Fruit fly (Drosophila melanogaster) ovary, adult (tissue): Measurements from ENCODE around the gene stck.
A peak's percentile ranks its signal among the peaks of the same experiment; 100 is the strongest.

Source experiments
- CG17801 ChIP-seq: fragments of 200-800 bp; optimal IDR thresholded peaks from 2 replicates; lab custom pipeline; 2019; ENCODE audit warnings: missing biosample characterization, mild to moderate bottlenecking, missing genetic modification characterization, moderate library complexity; ENCODE audit not compliant: partially characterized antibody

The stck gene

DNA sequence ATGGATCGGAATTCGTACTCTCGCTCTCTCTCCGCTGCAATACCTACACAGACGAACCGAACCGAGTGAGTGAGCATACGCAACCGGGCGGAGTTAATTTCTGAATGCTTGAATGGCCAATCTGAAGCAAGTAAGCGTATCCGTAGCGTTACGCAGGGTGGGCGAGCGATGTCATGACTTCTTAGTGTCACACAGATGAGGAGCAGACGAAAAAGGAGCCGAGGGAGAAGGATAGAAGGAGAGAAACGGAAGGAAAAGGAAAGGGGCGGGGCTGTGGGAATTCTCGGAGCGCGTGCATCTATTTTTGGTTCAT is 22.4 kb upstream of the stck start:
- TF ChIP-seq CG17801 (GFP tag; lab: Kevin White, UChicago), result no peak

DNA sequence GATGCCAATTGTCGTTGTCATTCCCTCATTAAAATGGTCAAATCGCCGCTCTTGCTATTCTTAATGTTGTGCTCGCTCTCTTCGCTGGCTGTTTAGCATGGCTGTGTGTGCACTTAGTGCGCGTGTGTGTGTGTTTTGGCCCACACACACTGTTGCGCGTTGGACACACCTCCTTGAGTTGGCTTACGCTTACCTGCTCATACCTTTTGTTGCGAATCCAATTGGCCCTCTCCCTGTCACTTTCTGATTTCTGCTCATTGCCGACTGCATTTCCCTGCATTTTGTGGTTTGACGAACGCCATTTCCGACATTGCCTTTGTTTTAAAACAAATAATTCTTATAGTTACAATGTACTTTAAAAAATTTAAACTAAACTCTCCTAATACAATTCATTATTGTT is 21.8 kb upstream of the stck start:
- no peak for TF ChIP-seq CG17801 (GFP tag; lab: Kevin White, UChicago)

DNA sequence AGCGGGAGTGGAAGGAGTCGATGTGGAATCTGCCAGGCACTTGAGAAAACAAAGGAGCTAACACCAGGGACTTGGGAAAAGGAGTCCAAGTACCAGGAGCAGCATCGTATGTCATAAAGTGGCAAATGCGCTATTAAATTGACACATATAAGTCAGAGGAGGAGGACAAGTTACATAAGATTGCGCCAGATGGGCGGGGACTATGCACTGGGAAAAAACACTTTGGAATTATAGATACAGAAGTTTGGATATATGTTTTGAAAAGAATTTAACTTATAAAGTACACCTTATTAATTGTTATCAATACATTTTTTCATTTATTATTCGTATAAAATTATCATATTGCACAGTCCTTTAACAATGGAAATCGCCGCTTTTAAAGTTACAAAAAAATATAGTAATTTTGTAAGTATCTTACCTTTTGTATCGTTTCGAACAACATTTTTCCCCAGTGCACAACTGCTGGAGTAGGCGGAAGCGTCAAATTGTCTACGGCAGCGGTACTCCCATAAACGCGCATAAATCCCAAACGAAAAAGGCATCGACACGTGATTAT is 20.7 kb upstream of the stck start:
- no peak for TF ChIP-seq CG17801 (GFP tag; lab: Kevin White, UChicago)

DNA sequence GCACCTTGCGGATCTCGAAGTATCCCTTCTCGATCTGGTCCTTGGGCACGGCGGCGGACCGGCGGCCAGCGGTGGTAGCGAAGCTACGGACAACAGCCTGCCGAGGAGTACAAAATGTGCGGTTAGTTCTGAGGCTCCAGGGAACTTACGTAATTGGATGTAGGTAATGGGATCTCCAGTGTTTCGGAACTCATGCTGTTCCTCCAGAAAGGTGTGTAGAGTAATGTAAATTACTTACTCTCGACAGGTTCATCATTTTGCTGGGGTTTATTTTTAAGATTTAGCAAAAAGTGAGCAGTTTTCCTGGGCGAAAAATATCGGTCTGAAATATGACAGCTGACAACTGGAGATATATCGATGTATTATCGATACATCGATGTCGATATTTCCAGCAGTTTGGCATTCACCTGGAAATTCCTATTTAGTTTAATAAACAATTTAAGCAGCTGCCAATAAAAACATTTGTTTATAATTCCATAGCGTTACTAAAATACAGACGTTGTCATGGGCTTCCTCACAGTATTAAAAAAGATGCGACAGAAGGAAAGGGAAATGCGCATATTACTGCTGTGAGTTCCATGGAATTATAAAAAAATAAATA is 16.0 kb upstream of the stck start, which contains the start of the genes COX7A and Arl2:
COX7A (minus strand) TSS at position 369 of the 601 bp plus-strand sequence.
Arl2 (plus strand) TSS at position 426 of the 601 bp plus-strand sequence.
- peak; percentile 35 for TF ChIP-seq CG17801 (GFP tag; lab: Kevin White, UChicago)

DNA sequence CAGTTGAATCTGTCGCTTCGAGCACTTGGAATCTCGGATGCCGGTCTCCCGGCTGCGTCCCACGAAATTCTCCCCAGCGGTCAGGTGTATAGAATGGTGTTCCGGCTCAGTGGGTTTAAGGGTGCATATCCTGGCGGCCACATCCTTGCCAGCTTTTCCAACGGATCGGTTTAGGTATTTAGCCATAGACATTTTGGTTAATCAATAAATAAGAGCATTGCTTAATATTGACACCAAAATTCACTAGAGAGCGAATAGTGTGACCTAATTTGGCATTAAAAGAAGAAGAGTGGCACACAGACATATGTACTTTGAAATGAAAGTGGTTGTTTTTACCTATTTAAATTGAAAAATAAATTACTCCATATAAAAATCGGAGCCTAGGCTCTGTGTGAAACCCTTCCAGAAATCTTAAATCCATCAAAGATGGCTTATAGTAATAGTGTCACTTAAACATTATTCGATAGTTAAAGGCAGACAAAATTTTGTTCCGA is 13.5 kb upstream of the stck start, which contains the start of the genes PNKP and COX7AL:
PNKP (minus strand) TSS at position 266 of the 494 bp plus-strand sequence.
COX7AL (plus strand) TSS at position 419 of the 494 bp plus-strand sequence.
- TF ChIP-seq CG17801 (GFP tag; lab: Kevin White, UChicago), result no peak

DNA sequence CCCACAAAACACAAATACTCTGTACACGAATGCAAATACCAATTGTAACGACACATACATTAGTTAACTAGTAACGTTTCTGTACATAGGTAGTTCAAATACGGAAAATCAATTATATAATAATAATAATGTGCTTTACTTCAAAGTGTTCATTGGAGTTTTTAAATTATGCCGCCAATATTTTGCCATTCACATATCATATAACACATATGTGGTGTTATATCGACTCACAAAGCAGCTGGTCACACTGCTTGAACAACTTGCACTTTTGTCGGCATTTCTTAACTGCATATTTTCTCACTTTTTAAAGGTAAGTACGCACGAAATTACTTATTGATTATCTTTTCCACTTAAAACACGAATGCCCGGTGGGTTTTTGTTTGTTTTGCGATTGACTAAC is 12.6 kb upstream of the stck start, which contains the start of gene DppIII:
DppIII (plus strand) TSS at position 227 of the 400 bp plus-strand sequence.
- TF ChIP-seq CG17801 (GFP tag; lab: Kevin White, UChicago), result no peak

DNA sequence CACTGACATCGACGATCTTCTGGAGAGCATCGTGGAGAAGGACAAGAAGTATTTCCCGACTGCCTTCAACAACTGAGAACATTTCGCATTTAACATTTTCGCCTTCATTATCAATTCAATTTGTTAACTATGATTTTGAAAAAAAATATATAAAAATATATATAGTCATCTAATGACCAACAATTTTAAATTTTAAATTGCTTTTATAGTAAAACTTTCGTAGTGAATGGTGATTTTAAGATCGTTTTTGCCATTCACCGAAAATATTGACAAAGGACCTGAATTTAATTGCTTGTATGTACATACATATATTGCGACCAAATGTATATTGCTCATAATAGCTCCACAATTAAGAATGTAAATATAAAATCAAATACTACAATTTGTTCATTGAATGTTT is 9.5 kb upstream of the stck start, which contains the start of gene CG7352:
CG7352 (plus strand) TSS at position 301 of the 400 bp plus-strand sequence.
- no peak for TF ChIP-seq CG17801 (GFP tag; lab: Kevin White, UChicago)

DNA sequence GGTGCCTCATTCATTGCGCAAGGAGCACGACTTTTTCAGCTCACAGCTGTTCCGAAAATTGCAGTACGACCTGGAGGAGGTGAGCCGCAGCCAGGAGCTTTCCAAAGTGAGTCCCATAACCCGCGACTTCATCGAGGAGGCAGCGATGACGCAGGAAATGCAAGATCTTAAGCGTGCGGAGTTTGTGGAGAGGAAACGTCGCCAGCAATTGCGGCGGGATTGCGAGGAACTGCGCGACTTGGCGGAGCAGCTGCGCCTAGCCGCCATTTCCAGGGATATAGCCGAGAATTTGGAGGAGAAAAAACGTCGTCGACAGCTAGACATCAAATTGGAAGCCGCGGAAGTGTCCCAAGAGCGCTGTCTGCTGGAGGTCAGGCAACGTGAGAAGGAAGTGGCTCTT is 8.9 kb upstream of the stck start:
- no peak for TF ChIP-seq CG17801 (GFP tag; lab: Kevin White, UChicago)

DNA sequence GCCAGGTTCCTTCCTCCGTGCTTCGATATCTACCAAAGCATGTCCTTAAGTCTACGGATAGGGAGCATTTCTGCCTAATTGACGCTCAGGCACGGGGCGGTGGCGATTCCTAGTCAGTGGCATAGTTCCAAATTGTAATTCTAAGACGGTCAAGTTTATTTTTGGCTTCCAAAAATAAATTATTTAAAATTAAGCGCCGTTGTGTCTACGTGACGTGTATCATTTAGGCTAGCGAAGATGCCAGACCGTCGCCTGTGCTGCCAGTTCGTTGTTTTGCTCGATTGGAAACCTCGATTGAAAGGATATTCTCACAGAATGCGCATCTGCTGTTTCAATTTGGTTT is 7.7 kb upstream of the stck start:
- TF ChIP-seq CG17801 (GFP tag; lab: Kevin White, UChicago), result no peak

DNA sequence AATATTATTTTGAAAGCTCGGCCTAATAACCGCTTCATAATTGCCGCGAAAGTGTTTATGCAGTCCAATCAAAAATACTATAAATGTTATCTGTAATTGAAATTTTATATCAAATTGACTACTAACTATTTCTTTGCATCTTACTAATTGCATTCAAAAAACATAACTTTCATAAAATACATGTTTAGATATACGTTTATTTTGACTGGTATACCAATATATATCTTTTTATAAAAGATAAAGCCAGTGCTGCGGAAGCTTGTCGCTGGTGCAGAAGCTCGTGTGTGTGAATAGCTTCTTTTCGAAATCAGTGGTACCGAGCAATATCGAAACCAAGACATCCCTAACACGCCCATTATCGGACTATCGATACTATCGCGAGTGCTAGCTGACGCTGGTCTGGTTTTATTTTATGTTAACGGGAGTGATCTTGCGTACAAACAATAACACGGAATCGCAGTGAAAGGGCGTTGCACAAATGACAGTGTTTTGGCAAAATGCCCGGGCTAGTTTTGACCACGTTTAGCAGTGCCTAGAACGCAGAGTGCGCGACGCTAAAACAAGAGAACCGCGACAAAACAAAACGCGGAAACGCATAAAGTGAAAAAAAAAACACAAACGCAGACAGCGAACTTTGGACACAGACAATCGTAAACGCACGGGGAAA is 7.2 kb upstream of the stck start, which contains the start of gene Atg13:
Atg13 (plus strand) TSS at position 367 of the 667 bp plus-strand sequence.
- TF ChIP-seq CG17801 (GFP tag; lab: Kevin White, UChicago), result peak; percentile 69

DNA sequence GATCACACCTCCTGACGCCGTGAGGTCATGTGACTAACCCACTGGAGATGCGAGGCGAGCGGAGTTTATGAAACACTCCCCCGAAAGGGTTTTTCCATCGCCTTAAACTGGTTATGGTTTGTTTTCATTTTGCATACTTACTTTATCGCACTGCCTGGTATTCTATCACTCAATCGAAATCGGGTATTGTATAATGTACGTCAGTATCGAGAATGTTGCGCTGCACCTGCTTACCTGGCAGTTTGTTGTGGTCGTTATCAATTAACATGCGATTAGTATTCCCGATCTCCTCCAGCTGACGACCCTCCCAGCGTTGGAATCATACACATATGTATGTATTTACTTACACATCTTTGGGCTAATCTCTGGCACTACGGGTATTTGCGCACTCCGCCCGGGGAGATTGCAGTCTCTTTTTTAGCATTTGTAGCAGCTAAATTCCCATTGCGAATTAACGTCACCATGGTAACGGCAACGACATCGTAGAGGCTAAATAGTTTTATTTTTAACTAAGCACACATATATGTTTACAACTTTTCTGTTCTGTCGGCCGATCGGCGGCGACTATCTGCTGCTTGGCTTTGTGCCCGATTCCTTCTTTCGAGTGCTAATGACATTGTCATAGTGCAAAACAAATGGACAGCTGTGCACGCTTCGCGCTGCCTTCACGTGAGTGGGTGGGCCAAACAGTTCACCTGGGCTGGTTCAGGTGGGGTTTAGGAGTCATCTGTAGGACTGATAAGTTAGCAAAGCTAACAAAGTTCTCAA is 3.6 kb upstream of the stck start:
- no peak for TF ChIP-seq CG17801 (GFP tag; lab: Kevin White, UChicago)

DNA sequence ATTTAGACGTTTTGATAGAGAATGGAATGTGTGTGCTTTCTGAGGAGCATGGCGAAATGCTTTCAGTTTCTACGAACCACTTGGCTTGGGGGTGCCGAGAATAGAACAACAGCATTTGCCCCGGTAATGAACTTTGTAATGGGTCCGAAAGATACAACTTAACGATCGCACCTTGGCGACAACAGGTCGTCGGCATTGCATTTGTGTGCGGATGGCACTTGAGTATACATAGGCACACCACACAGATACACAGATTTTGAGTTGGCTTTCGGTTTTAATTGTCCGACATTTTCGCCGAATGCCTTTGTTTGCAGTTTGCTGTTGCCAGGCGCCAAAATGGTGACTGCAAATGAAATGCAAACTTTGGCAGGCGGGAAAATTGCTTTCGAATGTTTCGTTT is 2.8 kb upstream of the stck start:
- TF ChIP-seq CG17801 (GFP tag; lab: Kevin White, UChicago), result no peak

DNA sequence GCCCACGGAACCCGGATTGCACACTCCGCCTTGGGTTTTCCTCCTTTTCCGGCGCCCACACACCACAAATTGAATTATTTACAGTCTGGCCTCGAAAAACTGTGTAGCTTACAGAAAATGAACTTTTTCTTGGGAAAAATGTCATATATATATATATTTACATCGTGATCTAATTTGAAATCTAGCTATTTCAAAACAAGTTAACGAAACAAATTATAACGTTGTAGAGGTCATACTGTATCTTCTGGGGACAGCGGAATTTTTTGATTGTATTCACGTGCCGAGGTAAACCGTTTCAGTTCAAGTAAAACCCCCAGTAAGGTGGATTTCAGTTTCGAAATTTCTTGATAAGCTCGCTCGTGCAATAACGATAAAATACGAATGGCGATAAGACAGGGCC is 2.3 kb upstream of the stck start:
- peak; percentile 66 for TF ChIP-seq CG17801 (GFP tag; lab: Kevin White, UChicago)

DNA sequence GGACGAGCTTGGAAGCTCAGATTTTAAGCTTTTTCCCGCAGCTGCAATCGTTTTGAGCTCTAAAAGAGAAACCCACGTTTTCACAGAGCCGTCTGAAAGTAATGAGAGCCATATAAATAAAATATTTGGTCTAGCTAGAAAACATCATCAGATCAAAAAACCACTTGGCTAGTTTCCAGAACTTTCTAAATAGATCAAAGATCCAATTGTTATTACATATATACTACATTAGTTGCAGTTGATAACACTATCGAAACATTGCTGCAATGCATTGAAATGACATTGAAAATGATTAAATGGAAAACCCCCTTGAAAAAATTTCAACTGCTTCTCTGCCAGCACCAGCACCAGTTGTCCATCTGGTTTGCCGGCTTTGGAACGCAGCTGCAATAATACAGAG is 1.8 kb upstream of the stck start:
- TF ChIP-seq CG17801 (GFP tag; lab: Kevin White, UChicago), result peak; percentile 63

DNA sequence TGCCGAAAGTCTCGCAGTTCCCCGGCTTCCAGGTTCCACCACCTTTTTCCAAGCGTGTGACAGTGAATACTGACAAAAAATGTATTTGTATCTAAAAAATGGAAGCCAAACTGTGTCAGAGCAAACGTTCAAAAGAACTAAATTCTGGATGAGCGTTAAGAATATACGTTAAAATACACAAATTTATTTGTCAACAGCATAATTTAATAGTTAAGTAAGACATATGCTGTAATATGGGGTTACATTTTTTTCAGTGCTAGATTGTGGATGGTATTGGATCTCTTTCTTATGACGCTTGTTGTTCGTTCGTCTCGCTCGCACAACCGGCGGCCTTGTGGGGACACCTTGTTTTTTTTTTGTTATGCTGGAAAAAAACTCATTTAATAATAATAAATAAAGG is 1.2 kb upstream of the stck start:
- no peak for TF ChIP-seq CG17801 (GFP tag; lab: Kevin White, UChicago)
